Worm (Caenorhabditis elegans): ENCODE data around the gene glb-25.

DNA sequence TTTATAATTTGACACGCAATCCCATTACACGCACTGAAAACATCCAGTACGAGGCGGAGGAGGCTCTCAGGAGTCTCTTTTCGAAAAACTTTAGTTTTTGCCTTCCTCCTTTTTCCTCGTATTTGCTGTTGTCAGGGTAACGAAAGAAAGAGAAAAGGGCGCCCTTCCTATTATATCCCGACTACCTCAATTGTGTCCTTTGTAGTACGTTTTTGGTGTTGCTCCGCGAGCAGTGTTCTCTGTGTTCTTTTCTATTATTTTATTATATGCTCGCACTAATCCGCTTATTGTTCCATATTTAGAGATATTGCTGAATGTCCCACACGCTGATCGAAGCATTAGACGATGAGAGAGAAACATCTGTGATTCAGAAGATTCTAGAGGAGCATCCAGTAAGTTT is 42.6 kb upstream of the glb-25 start, which contains the start of gene nphp-2:
- TF ChIP-seq him-1 (tag; optimal IDR thresholded peaks at IDR 0.05), result no peak
- no peak for TF ChIP-seq W03F9.2 (tag; optimal IDR thresholded peaks at IDR 0.05)
- no peak for TF ChIP-seq dao-5 (tag; optimal IDR thresholded peaks at IDR 0.05)

Data from whole organism, L4/young adult.